Worm (Caenorhabditis elegans): ENCODE measurements around the gene exos-1.

DNA sequence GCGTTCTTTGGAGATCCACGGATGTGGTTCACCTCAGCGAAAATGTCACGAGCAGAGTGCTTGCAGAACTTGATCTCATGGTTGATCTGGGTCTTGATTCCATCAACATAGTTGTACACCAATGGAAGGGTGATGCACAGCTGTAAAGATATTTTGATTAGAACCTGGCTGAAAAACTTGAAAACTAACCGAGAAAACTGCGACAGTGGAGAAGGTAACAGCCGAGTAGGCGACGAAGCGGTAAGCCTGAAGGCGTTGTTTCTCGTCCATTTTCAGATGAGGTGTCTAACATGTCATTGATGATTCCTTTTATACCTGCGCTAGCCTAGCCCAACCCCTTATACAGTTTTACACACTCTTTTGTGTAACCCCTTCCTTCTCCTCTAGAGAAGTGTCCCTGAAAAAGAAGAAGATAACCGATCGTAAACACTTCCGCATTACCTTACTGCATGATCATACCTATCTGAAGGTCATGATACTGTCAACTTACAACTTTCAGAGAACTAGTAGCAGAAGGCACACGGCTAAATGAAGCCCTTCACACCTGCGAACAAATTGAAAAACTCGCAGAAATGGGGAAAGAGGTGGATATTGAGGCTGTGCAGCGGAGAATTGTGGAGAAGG is 21.2 kb upstream of the exos-1 start, which contains the start of gene col-94:
- no peak for TF ChIP-seq flt-1 (GFP tag; IDR thresholded peaks at IDR 0.05)
- no peak for TF ChIP-seq tra-4 (tag; optimal IDR thresholded peaks at IDR 0.05)
- no peak for TF ChIP-seq B0310.2 (tag; optimal IDR thresholded peaks at IDR 0.05)
- no peak for TF ChIP-seq ceh-13 (GFP tag; optimal IDR thresholded peaks at IDR 0.05)
- no peak for TF ChIP-seq ceh-36 (tag; optimal IDR thresholded peaks at IDR 0.05)
- no peak for TF ChIP-seq ama-1 (optimal IDR thresholded peaks at IDR 0.05)
- TF ChIP-seq pes-1 (GFP tag; IDR thresholded peaks at IDR 0.05), result no peak
- no peak for TF ChIP-seq aly-1 (tag; optimal IDR thresholded peaks at IDR 0.05)
- no peak for TF ChIP-seq ets-7 (tag; optimal IDR thresholded peaks at IDR 0.05)
- TF ChIP-seq hnd-1 (tag; optimal IDR thresholded peaks at IDR 0.05), result no peak
- TF ChIP-seq hmbx-1 (tag; optimal IDR thresholded peaks at IDR 0.05), result no peak
- no peak for TF ChIP-seq scrt-1 (GFP tag; IDR thresholded peaks at IDR 0.05)
- TF ChIP-seq tbx-11 (GFP tag; IDR thresholded peaks at IDR 0.05), result no peak
- TF ChIP-seq hmg-4 (GFP tag; optimal IDR thresholded peaks at IDR 0.05), result no peak

Measured in whole organism, early embryonic.